Fruit fly (Drosophila melanogaster): ENCODE results near the gene Dlip1.

The Dlip1 gene

dm6 chrX:9201080-9201479 is 42.7 kb downstream of the Dlip1 start:
- TF ChIP-seq CG17801 (GFP tag; optimal IDR thresholded peaks at IDR 0.05; ENCODE audit: partially characterized antibody), result no peak

dm6 chrX:9201866-9202681 is 43.7 kb downstream of the Dlip1 start:
- TF ChIP-seq CG17801 (GFP tag; optimal IDR thresholded peaks at IDR 0.05; ENCODE audit: partially characterized antibody), result peak; percentile 49

All from ovary, adult (tissue).